Fruit fly (Drosophila melanogaster): ENCODE measurements around the gene brv3.

The brv3 gene

dm6 chrX:2633847-2634776 is 9.7 kb upstream of the brv3 start, which contains the start of gene sgg (continued):
- TF ChIP-seq Sp1 (GFP tag; optimal IDR thresholded peaks at IDR 0.05), result no peak

dm6 chrX:2625009-2625408 is 634 bp upstream of the brv3 start:
- TF ChIP-seq psq (GFP tag; optimal IDR thresholded peaks at IDR 0.05) (no peak), rgr (GFP tag; optimal IDR thresholded peaks at IDR 0.05) (no peak), HLH106 (tag; optimal IDR thresholded peaks at IDR 0.05) (no peak), Rel (GFP tag; optimal IDR thresholded peaks at IDR 0.05) (no peak), Rel (tag; optimal IDR thresholded peaks at IDR 0.05) (no peak), pan (optimal IDR thresholded peaks at IDR 0.05) (no peak), br (GFP tag; optimal IDR thresholded peaks at IDR 0.05) (no peak), woc (GFP tag; optimal IDR thresholded peaks at IDR 0.05) (no peak), CG32264 (GFP tag; optimal IDR thresholded peaks at IDR 0.05) (no peak), Hr78 (GFP tag; optimal IDR thresholded peaks at IDR 0.05) (no peak), h (GFP tag; optimal IDR thresholded peaks at IDR 0.05) (no peak), Abd-B (GFP tag; optimal IDR thresholded peaks at IDR 0.05) (no peak), Dif (GFP tag; optimal IDR thresholded peaks at IDR 0.05; ENCODE audit: partially characterized antibody) (no peak), Sp1 (GFP tag; optimal IDR thresholded peaks at IDR 0.05) (no peak)

- TF ChIP-seq dsf (GFP tag; optimal IDR thresholded peaks at IDR 0.05; ENCODE audit: borderline replicate concordance) (no peak), dl (GFP tag; optimal IDR thresholded peaks at IDR 0.05; ENCODE audit: insufficient read depth in 1 of 2, partially characterized antibody in 2 of 2) (no peak), dmrt93B (GFP tag; optimal IDR thresholded peaks at IDR 0.05) (no peak), ey (GFP tag; optimal IDR thresholded peaks at IDR 0.05) (peak; percentile 86), N (GFP tag; optimal IDR thresholded peaks at IDR 0.05) (no peak), Abd-B (GFP tag; optimal IDR thresholded peaks at IDR 0.05) (no peak), Hr83 (GFP tag; optimal IDR thresholded peaks at IDR 0.05; ENCODE audit: poor library complexity, severe bottlenecking) (peak; percentile 52), Vsx2 (GFP tag; optimal IDR thresholded peaks at IDR 0.05; ENCODE audit: partially characterized antibody) (no peak), Dif (GFP tag; optimal IDR thresholded peaks at IDR 0.05; ENCODE audit: partially characterized antibody) (no peak), tai (GFP tag; optimal IDR thresholded peaks at IDR 0.05) (no peak), psq (GFP tag; optimal IDR thresholded peaks at IDR 0.05) (peak; percentile 77), sage (GFP tag; optimal IDR thresholded peaks at IDR 0.05) (no peak), rgr (GFP tag; optimal IDR thresholded peaks at IDR 0.05) (peak; percentile 90), Hnf4 (GFP tag; optimal IDR thresholded peaks at IDR 0.05) (no peak), pan (optimal IDR thresholded peaks at IDR 0.05) (no peak), lola (GFP tag; optimal IDR thresholded peaks at IDR 0.05) (no peak), brk (GFP tag; optimal IDR thresholded peaks at IDR 0.05) (no peak), Myc (optimal IDR thresholded peaks at IDR 0.05) (no peak), Jra (GFP tag; optimal IDR thresholded peaks at IDR 0.05) (no peak), HLH106 (tag; optimal IDR thresholded peaks at IDR 0.05) (peak; percentile 82), Dfd (GFP tag; optimal IDR thresholded peaks at IDR 0.05) (no peak), GATAd (GFP tag; optimal IDR thresholded peaks at IDR 0.05) (no peak), usp (GFP tag; optimal IDR thresholded peaks at IDR 0.05) (no peak), woc (GFP tag; optimal IDR thresholded peaks at IDR 0.05) (no peak), CrebA (GFP tag; optimal IDR thresholded peaks at IDR 0.05; ENCODE audit: borderline replicate concordance) (no peak), sv (GFP tag; optimal IDR thresholded peaks at IDR 0.05) (peak; percentile 62), CG9705 (GFP tag; optimal IDR thresholded peaks at IDR 0.05) (peak; percentile 45), OdsH (GFP tag; optimal IDR thresholded peaks at IDR 0.05) (peak; percentile 84), Sp1 (GFP tag; optimal IDR thresholded peaks at IDR 0.05) (peak; percentile 81), h (GFP tag; optimal IDR thresholded peaks at IDR 0.05) (peak; percentile 90), Hr78 (GFP tag; optimal IDR thresholded peaks at IDR 0.05) (no peak), br (GFP tag; optimal IDR thresholded peaks at IDR 0.05) (peak; percentile 85), foxo (GFP tag; optimal IDR thresholded peaks at IDR 0.05) (peak; percentile 65 to 90), jim (GFP tag; optimal IDR thresholded peaks at IDR 0.05) (no peak), Rel (GFP tag; optimal IDR thresholded peaks at IDR 0.05) (peak; percentile 54), Rel (tag; optimal IDR thresholded peaks at IDR 0.05) (peak; percentile 96), fru (GFP tag; optimal IDR thresholded peaks at IDR 0.05) (peak; percentile 89), CG32264 (GFP tag; optimal IDR thresholded peaks at IDR 0.05) (peak; percentile 62), Mio (GFP tag; optimal IDR thresholded peaks at IDR 0.05) (peak; percentile 70)
Measured at dm6 chrX:2619651-2620050, 4.7 kb downstream of the brv3 start, which contains the start of the genes Tsp3A and Seipin. Tsp3A (minus strand) TSS chrX:2619738. Seipin (plus strand) TSS chrX:2619799.

Measured in whole organism, wandering third instar larva.